Fruit fly (Drosophila melanogaster) Kc167 (cell line): ENCODE data around the gene ssp3.

Experiments used
- Myc ChIP-seq: fragments of >200 bp; optimal IDR thresholded peaks from 2 replicates; lab custom pipeline; 2017; ENCODE audit warnings: missing external identifiers
- h ChIP-seq: fragments of >200 bp; optimal IDR thresholded peaks from 3 replicates; lab custom pipeline; 2018; ENCODE audit warnings: missing external identifiers
- ttk ChIP-seq: sonication (Bioruptor generic); optimal IDR thresholded peaks from 2 replicates; lab custom pipeline; 2017; ENCODE audit warnings: missing external identifiers

DNA sequence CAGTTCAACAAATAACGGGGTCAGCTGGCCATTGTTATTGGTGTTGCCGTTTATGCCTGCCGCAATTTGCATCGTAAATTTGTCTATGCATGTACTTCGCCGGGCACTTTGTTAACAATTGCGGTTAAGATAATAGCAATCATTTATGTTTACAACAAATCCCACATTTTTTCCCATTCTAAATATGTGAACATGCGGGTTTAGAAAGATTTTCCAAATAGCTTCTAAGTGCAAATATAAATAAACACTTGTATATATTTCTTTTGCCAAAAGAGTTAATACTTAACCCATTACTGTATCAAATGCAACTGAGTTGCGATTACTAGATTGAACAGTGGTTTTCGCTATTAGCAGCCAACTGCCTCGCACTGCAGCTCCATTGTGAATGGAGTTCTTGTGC lies 37.2 kb upstream of the ssp3 start:
- TF ChIP-seq ttk, result no peak
- TF ChIP-seq Myc (lab: Kevin White, UChicago), result no peak
- TF ChIP-seq h (lab: Kevin White, UChicago), result no peak
